Worm (Caenorhabditis elegans) whole organism, early embryonic: ENCODE results near the gene mgl-3.

Experiments used
- scrt-1 ChIP-seq: fragments of 200-800 bp; sonication (Bioruptor generic); IDR thresholded peaks from 2 replicates; pipeline ENCODE4 v1.3.6; 2022; ENCODE audit warnings: missing genetic modification characterization, missing compliant biosample characterization
- tbx-11 ChIP-seq: fragments of 200-800 bp; sonication (Bioruptor generic); IDR thresholded peaks from 2 replicates; pipeline ENCODE4 v1.3.6; 2022; ENCODE audit warnings: missing genetic modification characterization, missing compliant biosample characterization

ce11 chrIV:5411641-5412337, 27.0 kb upstream of the mgl-3 start, which contains the start of gene ZK616.8:
- TF ChIP-seq scrt-1 (GFP tag; lab: Robert Waterston, UW) = no peak
- no peak for TF ChIP-seq tbx-11 (GFP tag; lab: Robert Waterston, UW)
